Worm (Caenorhabditis elegans): ENCODE results near the gene gst-14.
"Not testable (repeated sequence)": the region's sequence is repeated elsewhere in the genome, so short reads cannot be mapped to it uniquely, and the experiment has no call there.

The gst-14 gene

DNA sequence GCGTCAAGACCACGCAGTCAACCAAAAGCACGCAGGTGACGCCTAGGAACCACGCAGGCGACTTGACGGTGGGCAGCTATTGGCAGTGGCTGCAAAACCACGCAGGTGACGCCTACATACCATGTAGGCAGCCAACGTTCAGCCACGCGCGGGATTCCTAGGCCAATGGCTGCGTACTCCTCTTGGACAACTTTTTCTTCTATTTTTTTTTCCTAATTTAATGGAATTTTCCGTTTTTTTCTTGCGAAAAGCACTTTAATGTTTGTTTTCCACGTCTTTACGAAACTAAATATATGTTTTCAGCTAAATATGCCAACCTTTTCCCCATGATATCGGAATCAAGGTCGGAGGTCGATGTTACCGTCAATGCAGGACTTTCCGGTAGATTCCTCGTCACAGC lies 38.8 kb upstream of the gst-14 start, which contains the start of gene C31C9.9:
Gene C31C9.9, plus strand, starts transcription at position 301 of the 400 bp plus-strand sequence.
- not testable (repeated sequence) for TF ChIP-seq hlh-30 (tag; optimal IDR thresholded peaks at IDR 0.05; ENCODE audit: insufficient read depth); unc-86 (tag; optimal IDR thresholded peaks at IDR 0.05); nfya-1 (tag; optimal IDR thresholded peaks at IDR 0.05)

DNA sequence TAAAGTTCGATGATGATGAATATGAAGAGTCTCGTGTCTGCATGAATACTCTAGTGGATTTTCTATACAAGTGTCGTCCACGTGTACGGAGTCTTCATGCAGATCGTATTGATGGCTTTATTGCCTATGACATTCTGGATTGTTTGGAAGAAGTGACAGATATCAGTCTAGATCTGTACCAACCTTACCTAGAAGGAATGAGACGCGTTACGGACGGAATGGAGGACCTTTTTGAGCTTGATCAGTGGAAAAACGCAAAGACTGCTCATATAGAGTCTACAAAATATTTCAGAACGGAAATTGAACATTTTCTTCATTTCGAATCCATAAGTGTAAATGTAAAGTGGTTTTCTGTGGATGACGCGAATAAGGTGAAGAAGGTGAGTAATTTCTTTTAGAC lies 32.3 kb upstream of the gst-14 start, which contains the start of gene fbxa-169:
Gene fbxa-169, plus strand, starts transcription at position 301 of the 400 bp plus-strand sequence.
- no peak for TF ChIP-seq nhr-11 (tag; optimal IDR thresholded peaks at IDR 0.05)
- no peak for TF ChIP-seq unc-42 (tag; optimal IDR thresholded peaks at IDR 0.05)
- TF ChIP-seq ztf-16 (tag; optimal IDR thresholded peaks at IDR 0.05), result no peak
- no peak for TF ChIP-seq K09A11.1 (tag; optimal IDR thresholded peaks at IDR 0.05; ENCODE audit: insufficient read depth)
- TF ChIP-seq sox-4 (tag; optimal IDR thresholded peaks at IDR 0.05), result no peak
- TF ChIP-seq pha-2 (tag; optimal IDR thresholded peaks at IDR 0.05), result no peak
- TF ChIP-seq hlh-6 (tag; optimal IDR thresholded peaks at IDR 0.05), result no peak
- no peak for TF ChIP-seq dve-1 (tag; optimal IDR thresholded peaks at IDR 0.05)
- TF ChIP-seq tbx-7 (tag; optimal IDR thresholded peaks at IDR 0.05), result no peak
- no peak for TF ChIP-seq ceh-31 (tag; optimal IDR thresholded peaks at IDR 0.05)
- TF ChIP-seq nhr-232 (tag; optimal IDR thresholded peaks at IDR 0.05), result no peak
- no peak for TF ChIP-seq eyg-1 (tag; optimal IDR thresholded peaks at IDR 0.05)

ce11 chrII:13641311-13641710 lies 25.4 kb upstream of the gst-14 start, which contains the start of gene fbxa-167:
fbxa-167 (plus strand) TSS chrII:13641489.
- TF ChIP-seq ceh-9 (tag; optimal IDR thresholded peaks at IDR 0.05) (no peak), fax-1 (tag; optimal IDR thresholded peaks at IDR 0.05) (no peak), elt-2 (tag; optimal IDR thresholded peaks at IDR 0.05) (peak; percentile 14), rnt-1 (tag; optimal IDR thresholded peaks at IDR 0.05) (no peak), hlh-8 (tag; optimal IDR thresholded peaks at IDR 0.05) (no peak), ceh-19 (GFP tag; optimal IDR thresholded peaks at IDR 0.05) (no peak), mec-3 (tag; optimal IDR thresholded peaks at IDR 0.05; ENCODE audit: borderline replicate concordance) (no peak), pat-9 (tag; optimal IDR thresholded peaks at IDR 0.05) (no peak), ceh-48 (tag; optimal IDR thresholded peaks at IDR 0.05) (peak; percentile 75), madf-2 (tag; optimal IDR thresholded peaks at IDR 0.05) (no peak), ceh-31 (tag; optimal IDR thresholded peaks at IDR 0.05) (peak; percentile 13), unc-86 (tag; optimal IDR thresholded peaks at IDR 0.05) (no peak)

ce11 chrII:13640210-13640609 lies 24.3 kb upstream of the gst-14 start:
- no peak for TF ChIP-seq ceh-9 (tag; optimal IDR thresholded peaks at IDR 0.05)
- TF ChIP-seq dmd-4 (tag; optimal IDR thresholded peaks at IDR 0.05; ENCODE audit: borderline replicate concordance), result no peak
- TF ChIP-seq pqm-1 (tag; optimal IDR thresholded peaks at IDR 0.05), result no peak
- no peak for TF ChIP-seq ceh-19 (GFP tag; optimal IDR thresholded peaks at IDR 0.05)
- peak; percentile 12 for TF ChIP-seq hlh-30 (tag; optimal IDR thresholded peaks at IDR 0.05; ENCODE audit: insufficient read depth)
- TF ChIP-seq tbx-7 (tag; optimal IDR thresholded peaks at IDR 0.05), result no peak
- TF ChIP-seq dve-1 (tag; optimal IDR thresholded peaks at IDR 0.05), result no peak
- no peak for TF ChIP-seq madf-2 (tag; optimal IDR thresholded peaks at IDR 0.05)
- no peak for TF ChIP-seq nhr-11 (tag; optimal IDR thresholded peaks at IDR 0.05)

- TF ChIP-seq unc-42 (tag; optimal IDR thresholded peaks at IDR 0.05), result no peak
- peak; percentile 71 for TF ChIP-seq elt-2 (tag; optimal IDR thresholded peaks at IDR 0.05)
Observed at ce11 chrII:13638576-13638975, 22.7 kb upstream of the gst-14 start.

DNA sequence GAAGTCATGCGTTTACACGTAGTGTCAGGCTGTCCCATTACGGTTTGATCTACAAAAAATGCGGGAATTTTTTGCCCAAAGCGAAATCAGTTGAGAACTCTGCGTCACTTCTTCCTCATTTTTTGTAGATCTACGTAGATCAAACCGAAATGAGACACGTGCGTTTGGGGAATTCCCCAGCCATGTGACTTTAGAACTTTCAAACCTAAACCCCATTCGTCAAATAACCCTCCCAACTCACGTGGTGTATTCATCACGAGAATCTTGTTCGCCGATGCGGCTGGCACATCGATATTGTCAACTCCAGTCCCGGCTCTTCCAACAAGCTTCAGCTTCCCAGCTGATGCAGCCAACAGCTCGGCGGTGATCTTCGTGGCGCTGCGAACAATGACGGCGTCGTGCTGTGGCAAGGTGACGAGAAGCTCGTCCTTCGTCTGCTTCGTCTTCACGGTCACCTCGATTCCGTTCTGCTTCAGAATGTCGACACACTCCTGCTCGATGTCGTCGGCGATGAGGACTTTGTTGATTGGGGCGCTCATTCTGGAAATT lies 22.1 kb upstream of the gst-14 start, which contains the start of gene phdh-1:
Gene phdh-1, minus strand, starts transcription at position 540 of the 549 bp plus-strand sequence.
- no peak for TF ChIP-seq ceh-24 (tag; optimal IDR thresholded peaks at IDR 0.05)
- TF ChIP-seq ceh-34 (tag; optimal IDR thresholded peaks at IDR 0.05), result no peak
- no peak for TF ChIP-seq gmeb-2 (tag; optimal IDR thresholded peaks at IDR 0.05)
- TF ChIP-seq ceh-48 (tag; optimal IDR thresholded peaks at IDR 0.05), result no peak
- no peak for TF ChIP-seq pha-4 (tag; optimal IDR thresholded peaks at IDR 0.05)
- TF ChIP-seq odd-2 (tag; optimal IDR thresholded peaks at IDR 0.05), result no peak
- TF ChIP-seq Y22D7AL.16 (tag; optimal IDR thresholded peaks at IDR 0.05), result no peak
- no peak for TF ChIP-seq hlh-30 (tag; optimal IDR thresholded peaks at IDR 0.05; ENCODE audit: insufficient read depth)
- TF ChIP-seq pat-9 (tag; optimal IDR thresholded peaks at IDR 0.05), result no peak
- no peak for TF ChIP-seq hlh-13 (GFP tag; optimal IDR thresholded peaks at IDR 0.05)
- TF ChIP-seq sox-4 (tag; optimal IDR thresholded peaks at IDR 0.05), result no peak
- no peak for TF ChIP-seq ceh-22 (tag; optimal IDR thresholded peaks at IDR 0.05)
- TF ChIP-seq hlh-6 (tag; optimal IDR thresholded peaks at IDR 0.05), result no peak
- no peak for TF ChIP-seq eyg-1 (tag; optimal IDR thresholded peaks at IDR 0.05)
